Fruit fly (Drosophila melanogaster) whole organism, adult: ENCODE results near the gene Ugalt.

ENCODE experiments used
- CG11617 ChIP-seq: fragments of 200-800 bp; sonication (Bioruptor generic); optimal IDR thresholded peaks from 2 replicates; lab custom pipeline; 2017; ENCODE audit warnings: mild to moderate bottlenecking, missing biosample characterization, missing genetic modification reagents, missing genetic modification characterization
- CG12768 ChIP-seq: fragments of 200-800 bp; sonication (Bioruptor generic); optimal IDR thresholded peaks from 2 replicates; lab custom pipeline; 2017; ENCODE audit warnings: missing biosample characterization, missing genetic modification characterization, mild to moderate bottlenecking, moderate library complexity, missing genetic modification reagents
- CG14711 ChIP-seq: fragments of 200-800 bp; sonication (Bioruptor generic); optimal IDR thresholded peaks from 2 replicates; lab custom pipeline; 2018; ENCODE audit warnings: missing biosample characterization, mild to moderate bottlenecking, missing genetic modification characterization, moderate library complexity
- CG1620 ChIP-seq: fragments of 200-800 bp; sonication (Bioruptor generic); optimal IDR thresholded peaks from 2 replicates; lab custom pipeline; 2016; ENCODE audit warnings: missing biosample characterization, missing genetic modification characterization
- CG33017 ChIP-seq: fragments of 200-800 bp; sonication (Bioruptor generic); optimal IDR thresholded peaks from 2 replicates; lab custom pipeline; 2018; ENCODE audit warnings: missing biosample characterization, mild to moderate bottlenecking, missing genetic modification characterization, moderate library complexity
- CG5204 ChIP-seq: fragments of 200-800 bp; sonication (Bioruptor generic); optimal IDR thresholded peaks from 2 replicates; lab custom pipeline; 2016; ENCODE audit warnings: missing biosample characterization, missing genetic modification characterization
- CG7045 ChIP-seq: fragments of 200-800 bp; sonication (Bioruptor generic); optimal IDR thresholded peaks from 2 replicates; lab custom pipeline; 2017; ENCODE audit warnings: missing biosample characterization, mild to moderate bottlenecking, missing genetic modification characterization
- CG7101 ChIP-seq: fragments of 200-800 bp; sonication (Bioruptor generic); optimal IDR thresholded peaks from 2 replicates; lab custom pipeline; 2018; ENCODE audit warnings: missing biosample characterization, mild to moderate bottlenecking, missing genetic modification characterization, moderate library complexity
- Clk ChIP-seq: fragments of 200-800 bp; sonication (Bioruptor generic); optimal IDR thresholded peaks from 2 replicates; lab custom pipeline; 2017; ENCODE audit warnings: missing biosample characterization, missing genetic modification characterization
- Crg-1 ChIP-seq: fragments of 200-800 bp; sonication (Bioruptor generic); optimal IDR thresholded peaks from 2 replicates; lab custom pipeline; 2016; ENCODE audit warnings: missing biosample characterization, missing genetic modification characterization
- Hr96 ChIP-seq: fragments of 200-800 bp; sonication (Bioruptor generic); optimal IDR thresholded peaks from 2 replicates; lab custom pipeline; 2016; ENCODE audit warnings: missing biosample characterization, missing genetic modification characterization
- Mnt ChIP-seq: fragments of 200-800 bp; sonication (Bioruptor generic); optimal IDR thresholded peaks from 2 replicates; lab custom pipeline; 2016; ENCODE audit warnings: missing biosample characterization, mild to moderate bottlenecking, missing genetic modification characterization
- bab1 ChIP-seq: fragments of 200-800 bp; sonication (Bioruptor generic); optimal IDR thresholded peaks from 3 replicates; lab custom pipeline; 2019; ENCODE audit warnings: missing biosample characterization, mild to moderate bottlenecking, missing genetic modification characterization, moderate library complexity
- cic ChIP-seq: fragments of 200-800 bp; sonication (Bioruptor generic); optimal IDR thresholded peaks from 2 replicates; lab custom pipeline; 2017; ENCODE audit warnings: missing biosample characterization, mild to moderate bottlenecking, missing genetic modification characterization, moderate library complexity
- cnc ChIP-seq, 2 experiments: fragments of >200 bp; optimal IDR thresholded peaks; 2 replicates each; lab custom pipeline; 2017
- kay ChIP-seq: fragments of 200-800 bp; sonication (Bioruptor generic); peaks from one replicate; lab custom pipeline; 2016; ENCODE audit warnings: missing biosample characterization, missing genetic modification characterization, borderline replicate concordance
- ovo ChIP-seq: fragments of 200-800 bp; sonication (Bioruptor generic); optimal IDR thresholded peaks from 2 replicates; lab custom pipeline; 2016; ENCODE audit warnings: missing biosample characterization, missing genetic modification characterization
- pad ChIP-seq: fragments of 200-800 bp; sonication (Bioruptor generic); optimal IDR thresholded peaks from 3 replicates; lab custom pipeline; 2017; ENCODE audit warnings: missing biosample characterization, missing genetic modification characterization, mild to moderate bottlenecking, moderate library complexity, missing genetic modification reagents
- tj ChIP-seq: fragments of 200-800 bp; sonication (Bioruptor generic); optimal IDR thresholded peaks from 3 replicates; lab custom pipeline; 2017; ENCODE audit warnings: missing biosample characterization, mild to moderate bottlenecking, missing genetic modification characterization, moderate library complexity
- toe ChIP-seq: fragments of 200-800 bp; sonication (Bioruptor generic); optimal IDR thresholded peaks from 2 replicates; lab custom pipeline; 2016; ENCODE audit warnings: missing biosample characterization, missing genetic modification characterization

The Ugalt gene

dm6 chrX:2740084-2740483 is 36.4 kb upstream of the Ugalt start, which contains the start of gene kirre:
kirre (plus strand) TSS chrX:2740384.
- no peak for TF ChIP-seq CG12768 (GFP tag; lab: Kevin White, UChicago)
- no peak for TF ChIP-seq CG33017 (tag; lab: Kevin White, UChicago)
- no peak for TF ChIP-seq tj
- TF ChIP-seq kay (GFP tag; lab: Kevin White, UChicago) = no peak
- TF ChIP-seq Mnt = no peak
- TF ChIP-seq pad = no peak
- TF ChIP-seq CG11617 (GFP tag; lab: Kevin White, UChicago) = no peak

dm6 chrX:2738663-2739062 is 35.0 kb upstream of the Ugalt start, which contains the start of gene crm:
crm (minus strand) TSS chrX:2738773.
- TF ChIP-seq cnc (optimal IDR thresholded peaks at IDR 0.05; lab: Kevin White, UChicago) (no peak), CG33017 (tag; lab: Kevin White, UChicago) (no peak), Mnt (peak; percentile 54), ovo (GFP tag; lab: Kevin White, UChicago) (peak; percentile 86), CG7101 (tag; lab: Kevin White, UChicago) (peak; percentile 37), bab1 (GFP tag; lab: Kevin White, UChicago) (no peak)

DNA sequence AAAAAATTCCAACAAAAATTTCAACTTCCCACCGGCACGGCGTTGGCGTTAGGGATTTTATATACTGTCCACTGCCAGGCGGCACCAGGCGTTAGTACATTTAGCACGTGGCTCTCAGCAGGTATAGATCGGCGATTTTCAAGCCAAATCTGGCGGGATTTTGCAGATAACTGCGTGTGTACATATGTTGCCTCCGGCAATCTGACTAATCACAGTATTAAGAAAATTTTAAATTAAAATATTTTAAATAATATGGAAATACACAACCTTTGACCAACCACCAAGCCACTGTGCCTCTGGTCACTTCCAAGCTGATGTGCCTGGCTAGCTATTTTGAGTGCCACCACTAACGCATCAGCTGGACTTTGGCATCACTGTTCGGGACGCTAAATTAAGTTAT is 28.5 kb upstream of the Ugalt start, which contains the start of the genes ttm50 and CG2712:
Gene ttm50 (minus strand): TSS at position 64 of the 400 bp plus-strand sequence.
Gene CG2712 (plus strand): TSS at position 343 of the 400 bp plus-strand sequence.
- peak; percentile 40 for TF ChIP-seq CG7045 (GFP tag; lab: Kevin White, UChicago)
- TF ChIP-seq pad = peak; percentile 60
- no peak for TF ChIP-seq Hr96 (GFP tag; lab: Kevin White, UChicago)
- peak; percentile 68 for TF ChIP-seq CG7101 (tag; lab: Kevin White, UChicago)
- TF ChIP-seq tj = peak; percentile 35
- TF ChIP-seq Clk (GFP tag; lab: Kevin White, UChicago) = peak; percentile 45
- TF ChIP-seq CG14711 (tag; lab: Kevin White, UChicago) = peak; percentile 50
- TF ChIP-seq cnc (optimal IDR thresholded peaks at IDR 0.05; lab: Kevin White, UChicago) = no peak
- TF ChIP-seq ovo (GFP tag; lab: Kevin White, UChicago) = peak; percentile 44
- TF ChIP-seq CG11617 (GFP tag; lab: Kevin White, UChicago) = peak; percentile 77
- TF ChIP-seq kay (GFP tag; lab: Kevin White, UChicago) = no peak
- TF ChIP-seq Crg-1 (GFP tag; lab: Kevin White, UChicago) = peak; percentile 32
- TF ChIP-seq Mnt = peak; percentile 98
- TF ChIP-seq CG33017 (tag; lab: Kevin White, UChicago) = peak; percentile 29
- peak; percentile 77 for TF ChIP-seq bab1 (GFP tag; lab: Kevin White, UChicago)
- TF ChIP-seq CG12768 (GFP tag; lab: Kevin White, UChicago) = peak; percentile 63
- TF ChIP-seq cic (GFP tag; lab: Kevin White, UChicago) = no peak
- TF ChIP-seq CG1620 (GFP tag; lab: Kevin White, UChicago) = peak; percentile 66

dm6 chrX:2727506-2727905 is 23.9 kb upstream of the Ugalt start, which contains the start of gene dwg:
dwg (plus strand) TSS chrX:2727698.
- TF ChIP-seq bab1 (GFP tag; lab: Kevin White, UChicago) (peak; percentile 29), CG1620 (GFP tag; lab: Kevin White, UChicago) (no peak)

DNA sequence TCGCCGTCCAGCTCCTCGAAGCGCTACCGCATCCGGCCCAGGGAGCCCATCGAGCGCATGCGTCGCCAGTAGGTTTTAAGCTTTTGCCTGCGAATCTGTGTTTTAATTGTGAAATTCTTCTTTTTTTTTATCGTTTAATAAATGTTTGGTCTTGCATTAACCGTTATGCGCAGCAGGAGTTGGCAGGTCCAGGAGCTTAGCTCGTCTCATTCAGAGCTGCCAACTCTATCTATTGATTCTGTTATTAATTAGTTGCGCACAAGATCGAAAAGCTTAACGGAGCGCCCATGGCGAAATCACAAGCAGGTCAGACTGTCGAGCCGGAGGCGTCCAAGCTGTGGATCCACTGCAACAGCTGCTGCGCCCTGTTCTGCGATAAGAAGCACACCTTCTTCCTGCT is 22.8 kb upstream of the Ugalt start, which contains the start of gene vilya:
Gene vilya (plus strand): TSS at position 259 of the 400 bp plus-strand sequence.
- no peak for TF ChIP-seq cic (GFP tag; lab: Kevin White, UChicago)
- TF ChIP-seq tj = no peak
- TF ChIP-seq pad = no peak
- no peak for TF ChIP-seq Hr96 (GFP tag; lab: Kevin White, UChicago)

- TF ChIP-seq pad (no peak), CG7101 (tag; lab: Kevin White, UChicago) (no peak), CG14711 (tag; lab: Kevin White, UChicago) (no peak), cnc (optimal IDR thresholded peaks at IDR 0.05; lab: Kevin White, UChicago) (no peak), CG12768 (GFP tag; lab: Kevin White, UChicago) (no peak), Crg-1 (GFP tag; lab: Kevin White, UChicago) (no peak), bab1 (GFP tag; lab: Kevin White, UChicago) (peak; percentile 72), Mnt (peak; percentile 40), CG33017 (tag; lab: Kevin White, UChicago) (no peak), Hr96 (GFP tag; lab: Kevin White, UChicago) (no peak), CG1620 (GFP tag; lab: Kevin White, UChicago) (peak; percentile 19), CG5204 (GFP tag; lab: Kevin White, UChicago) (no peak), CG11617 (GFP tag; lab: Kevin White, UChicago) (no peak), CG7045 (GFP tag; lab: Kevin White, UChicago) (no peak), toe (no peak), kay (GFP tag; lab: Kevin White, UChicago) (no peak)
Observed at dm6 chrX:2720122-2720521, 16.5 kb upstream of the Ugalt start, which contains the start of gene CG2701. CG2701 (minus strand) TSS chrX:2720327.

dm6 chrX:2714730-2715129 is 11.1 kb upstream of the Ugalt start:
- no peak for TF ChIP-seq CG5204 (GFP tag; lab: Kevin White, UChicago)
- peak; percentile 7 for TF ChIP-seq CG1620 (GFP tag; lab: Kevin White, UChicago)
- peak; percentile 12 for TF ChIP-seq tj
- TF ChIP-seq bab1 (GFP tag; lab: Kevin White, UChicago) = peak; percentile 90
- peak; percentile 34 for TF ChIP-seq pad
- TF ChIP-seq CG7101 (tag; lab: Kevin White, UChicago) = no peak
- TF ChIP-seq Hr96 (GFP tag; lab: Kevin White, UChicago) = no peak
- peak; percentile 15 for TF ChIP-seq CG14711 (tag; lab: Kevin White, UChicago)
- peak; percentile 29 for TF ChIP-seq CG11617 (GFP tag; lab: Kevin White, UChicago)
- TF ChIP-seq Crg-1 (GFP tag; lab: Kevin White, UChicago) = peak; percentile 1
